Fruit fly (Drosophila melanogaster) whole organism, pupa: Measurements from ENCODE around the gene CG33282.

Experiments
- CG10348 ChIP-seq: fragments of 200-800 bp; sonication (Bioruptor generic); IDR thresholded peaks from 2 replicates; pipeline ENCODE4 v1.3.6; 2022; ENCODE audit warnings: missing biosample characterization, missing genetic modification characterization
- CG12605 ChIP-seq: fragments of 200-800 bp; sonication (Bioruptor generic); IDR thresholded peaks from 2 replicates; pipeline ENCODE4 v1.3.6; 2022; ENCODE audit warnings: missing biosample characterization, missing genetic modification characterization
- CG13204 ChIP-seq: fragments of 200-800 bp; sonication (Bioruptor generic); optimal IDR thresholded peaks from 2 replicates; lab custom pipeline; 2018; ENCODE audit warnings: missing biosample characterization, mild to moderate bottlenecking, missing genetic modification characterization, moderate library complexity
- CG14655 ChIP-seq: fragments of 200-800 bp; sonication (Bioruptor generic); optimal IDR thresholded peaks from 3 replicates; lab custom pipeline; 2017; ENCODE audit warnings: mild to moderate bottlenecking, missing biosample characterization, missing genetic modification reagents, missing genetic modification characterization
- CG15710 ChIP-seq: fragments of 200-800 bp; sonication (Bioruptor generic); optimal IDR thresholded peaks from 2 replicates; lab custom pipeline; 2018; ENCODE audit warnings: missing biosample characterization, mild to moderate bottlenecking, missing genetic modification characterization, moderate library complexity
- CG17806 ChIP-seq: fragments of 200-800 bp; sonication (Bioruptor generic); optimal IDR thresholded peaks from 2 replicates; lab custom pipeline; 2018; ENCODE audit warnings: missing biosample characterization, mild to moderate bottlenecking, missing genetic modification characterization, moderate library complexity
- CG32121 ChIP-seq: fragments of 200-800 bp; sonication (Bioruptor generic); IDR thresholded peaks from 2 replicates; pipeline ENCODE4 v1.3.6; 2022; ENCODE audit warnings: missing biosample characterization, missing genetic modification characterization
- CG34367 ChIP-seq: fragments of 200-800 bp; sonication (Bioruptor generic); optimal IDR thresholded peaks from 2 replicates; lab custom pipeline; 2018; ENCODE audit warnings: missing biosample characterization, mild to moderate bottlenecking, missing genetic modification characterization
- CG4496 ChIP-seq: fragments of 200-800 bp; sonication (Bioruptor generic); IDR thresholded peaks from 3 replicates; pipeline ENCODE4 v1.3.6; 2022; ENCODE audit warnings: missing biosample characterization, missing genetic modification characterization
- CG8159 ChIP-seq: fragments of 200-800 bp; sonication (Bioruptor generic); optimal IDR thresholded peaks from 3 replicates; lab custom pipeline; 2018; ENCODE audit warnings: missing biosample characterization, mild to moderate bottlenecking, missing genetic modification characterization, moderate library complexity
- CG8301 ChIP-seq: fragments of 200-800 bp; sonication (Bioruptor generic); optimal IDR thresholded peaks from 2 replicates; lab custom pipeline; 2018; ENCODE audit warnings: missing biosample characterization, mild to moderate bottlenecking, missing genetic modification characterization
- CG9948 ChIP-seq: fragments of 200-800 bp; sonication (Bioruptor generic); optimal IDR thresholded peaks from 2 replicates; lab custom pipeline; 2018; ENCODE audit warnings: missing biosample characterization, mild to moderate bottlenecking, missing genetic modification characterization, moderate library complexity
- D1 ChIP-seq: fragments of 200-800 bp; sonication (Bioruptor generic); optimal IDR thresholded peaks from 2 replicates; lab custom pipeline; 2018; ENCODE audit warnings: missing biosample characterization, mild to moderate bottlenecking, missing genetic modification characterization, moderate library complexity
- EcR ChIP-seq: fragments of 200-800 bp; sonication (Bioruptor generic); optimal IDR thresholded peaks from 3 replicates; lab custom pipeline; 2019; ENCODE audit warnings: missing biosample characterization, missing genetic modification characterization, mild to moderate bottlenecking, moderate library complexity, missing genetic modification reagents
- Ets98B ChIP-seq: fragments of 200-800 bp; sonication (Bioruptor generic); IDR thresholded peaks from 2 replicates; pipeline ENCODE4 v1.3.6; 2022; ENCODE audit warnings: missing biosample characterization, missing genetic modification characterization
- Pif1A ChIP-seq: fragments of 200-800 bp; sonication (Bioruptor generic); optimal IDR thresholded peaks from 3 replicates; lab custom pipeline; 2016; ENCODE audit warnings: missing biosample characterization, missing genetic modification characterization
- Pif1B ChIP-seq: fragments of 200-800 bp; sonication (Bioruptor generic); optimal IDR thresholded peaks from 3 replicates; lab custom pipeline; 2016; ENCODE audit warnings: missing biosample characterization, missing genetic modification characterization
- Snoo ChIP-seq: fragments of 200-800 bp; sonication (Bioruptor generic); optimal IDR thresholded peaks from 3 replicates; lab custom pipeline; 2017; ENCODE audit warnings: missing biosample characterization, mild to moderate bottlenecking, missing genetic modification characterization, inconsistent platforms
- fd96Ca ChIP-seq: fragments of 200-800 bp; sonication (Bioruptor generic); IDR thresholded peaks from 3 replicates; pipeline ENCODE4 v1.3.6; 2022; ENCODE audit warnings: missing biosample characterization, missing genetic modification characterization
- gl ChIP-seq: fragments of 200-800 bp; sonication (Bioruptor generic); optimal IDR thresholded peaks from 2 replicates; lab custom pipeline; 2018; ENCODE audit warnings: missing biosample characterization, mild to moderate bottlenecking, missing genetic modification characterization
- rn ChIP-seq: fragments of 200-800 bp; sonication (Bioruptor generic); IDR thresholded peaks from 2 replicates; pipeline ENCODE4 v1.3.6; 2022; ENCODE audit warnings: missing biosample characterization, missing genetic modification characterization

The CG33282 gene

dm6 chr2L:3351575-3352219 is 24.0 kb downstream of the CG33282 start:
- TF ChIP-seq CG14655 (GFP tag; lab: Kevin White, UChicago) (peak; percentile 26), CG34367 (tag; lab: Kevin White, UChicago) (peak; percentile 47), CG8301 (peak; percentile 4), CG12605 (GFP tag; lab: Robert Waterston, UW) (no peak), fd96Ca (0 out of 3 replicates have a peak, but pooled peaks have one; percentile 21), EcR (peak; percentile 59), CG17806 (tag; lab: Kevin White, UChicago) (peak; percentile 25), CG4496 (0 out of 3 replicates have a peak, but pooled peaks have one; percentile 8), CG9948 (tag; lab: Kevin White, UChicago) (peak; percentile 47), CG8159 (tag; lab: Kevin White, UChicago) (peak; percentile 70), CG15710 (tag; lab: Kevin White, UChicago) (peak; percentile 72), CG10348 (no peak), CG13204 (GFP tag; lab: Kevin White, UChicago) (peak; percentile 2), Pif1B (GFP tag; lab: Kevin White, UChicago) (peak; percentile 6), Snoo (tag; lab: Kevin White, UChicago) (no peak)

- TF ChIP-seq CG13204 (GFP tag; lab: Kevin White, UChicago): peak; percentile 76
- no peak for TF ChIP-seq Pif1A (GFP tag; lab: Kevin White, UChicago)
- peak; percentile 35 for TF ChIP-seq EcR
- TF ChIP-seq CG15710 (tag; lab: Kevin White, UChicago): no peak
- TF ChIP-seq CG10348: no peak
- no peak for TF ChIP-seq fd96Ca
- no peak; the same call in 2 of the 3 replicates for TF ChIP-seq CG4496
- TF ChIP-seq Snoo (tag; lab: Kevin White, UChicago): no peak
- TF ChIP-seq Ets98B (GFP tag; lab: Robert Waterston, UW): no peak
These were observed 25.2 kb downstream of the CG33282 start for dm6 chr2L:3352927-3353326.

- no peak for TF ChIP-seq Snoo (tag; lab: Kevin White, UChicago)
- TF ChIP-seq CG14655 (GFP tag; lab: Kevin White, UChicago): no peak
- no peak for TF ChIP-seq CG10348
- TF ChIP-seq gl: no peak
- TF ChIP-seq CG13204 (GFP tag; lab: Kevin White, UChicago): no peak
- no peak for TF ChIP-seq CG8159 (tag; lab: Kevin White, UChicago)
- no peak for TF ChIP-seq Pif1A (GFP tag; lab: Kevin White, UChicago)
- TF ChIP-seq CG8301: no peak
- TF ChIP-seq rn: no peak
- TF ChIP-seq CG15710 (tag; lab: Kevin White, UChicago): no peak
- no peak for TF ChIP-seq CG4496
- TF ChIP-seq Ets98B (GFP tag; lab: Robert Waterston, UW): no peak
- TF ChIP-seq EcR: no peak
- TF ChIP-seq CG9948 (tag; lab: Kevin White, UChicago): no peak
- TF ChIP-seq D1 (tag; lab: Kevin White, UChicago): no peak
- TF ChIP-seq CG34367 (tag; lab: Kevin White, UChicago): no peak
- no peak for TF ChIP-seq Pif1B (GFP tag; lab: Kevin White, UChicago)
These were observed 26.1 kb downstream of the CG33282 start for dm6 chr2L:3353791-3354190.

dm6 chr2L:3354642-3355380 is 27.1 kb downstream of the CG33282 start, which contains the start of gene E23:
E23 (minus strand) TSS chr2L:3354829.
- peak; percentile 99 for TF ChIP-seq CG9948 (tag; lab: Kevin White, UChicago)
- TF ChIP-seq D1 (tag; lab: Kevin White, UChicago): peak; percentile 97
- TF ChIP-seq CG34367 (tag; lab: Kevin White, UChicago): peak; percentile 96
- TF ChIP-seq CG12605 (GFP tag; lab: Robert Waterston, UW): peak; percentile 96
- peak; percentile 98 for TF ChIP-seq CG8159 (tag; lab: Kevin White, UChicago)
- TF ChIP-seq Snoo (tag; lab: Kevin White, UChicago): peak; percentile 99
- peak; percentile 96 for TF ChIP-seq fd96Ca
- peak; percentile 98 for TF ChIP-seq CG15710 (tag; lab: Kevin White, UChicago)
- peak; percentile 89 for TF ChIP-seq gl
- TF ChIP-seq CG10348: peak; percentile 91
- peak; percentile 94 for TF ChIP-seq rn
- peak; percentile 98 for TF ChIP-seq CG4496
- peak; percentile 71 for TF ChIP-seq EcR
- peak; percentile 97 for TF ChIP-seq Ets98B (GFP tag; lab: Robert Waterston, UW)
- TF ChIP-seq CG14655 (GFP tag; lab: Kevin White, UChicago): peak; percentile 99
- peak; percentile 98 for TF ChIP-seq CG17806 (tag; lab: Kevin White, UChicago)
- TF ChIP-seq Pif1A (GFP tag; lab: Kevin White, UChicago): peak; percentile 97
- peak; percentile 93 for TF ChIP-seq CG13204 (GFP tag; lab: Kevin White, UChicago)
- peak; percentile 98 for TF ChIP-seq Pif1B (GFP tag; lab: Kevin White, UChicago)
- TF ChIP-seq CG8301: peak; percentile 98
- peak; percentile 99 for TF ChIP-seq CG32121 (GFP tag; lab: Robert Waterston, UW)

- TF ChIP-seq Pif1B (GFP tag; lab: Kevin White, UChicago): no peak
- peak; percentile 47; the same call in 1 of the 3 replicates for TF ChIP-seq fd96Ca
These were observed 28.1 kb downstream of the CG33282 start for dm6 chr2L:3355791-3356190.
